Worm (Caenorhabditis elegans) whole organism, L4 larva: ENCODE results near the gene Y57A10B.7.

Experiments used
- F44E2.7 ChIP-seq: fragments of 200-800 bp; sonication (Bioruptor generic); IDR thresholded peaks from 2 replicates; pipeline ENCODE4 v2.1.2; 2022; ENCODE audit warnings: missing genetic modification characterization, missing compliant biosample characterization
- F49E8.2 ChIP-seq: sonication (generic microtip); optimal IDR thresholded peaks from 2 replicates; lab custom pipeline; 2016; ENCODE audit warnings: missing compliant biosample characterization, mild to moderate bottlenecking, missing genetic modification characterization, borderline replicate concordance
- T20F7.1 ChIP-seq: fragments of 200-800 bp; sonication (Bioruptor generic); optimal IDR thresholded peaks from 2 replicates; lab custom pipeline; 2018; ENCODE audit warnings: mild to moderate bottlenecking, missing genetic modification characterization, missing compliant biosample characterization
- Y105C5A.15 ChIP-seq: fragments of 200-800 bp; sonication (Bioruptor generic); IDR thresholded peaks from 2 replicates; pipeline ENCODE4 v1.3.6; 2022; ENCODE audit warnings: missing genetic modification characterization, missing compliant biosample characterization
- Y5F2A.4 ChIP-seq: fragments of 200-800 bp; sonication (Bioruptor generic); optimal IDR thresholded peaks from 2 replicates; lab custom pipeline; 2018; ENCODE audit warnings: mild to moderate bottlenecking, missing genetic modification characterization, missing compliant biosample characterization
- aha-1 ChIP-seq: fragments of 150-350 bp; peaks from one replicate; lab custom pipeline; 2014; ENCODE audit warnings: missing biosample characterization, missing genetic modification characterization
- arid-1 ChIP-seq: fragments of 200-800 bp; sonication (Bioruptor generic); conservative IDR thresholded peaks from 2 replicates; pipeline ENCODE4 v1.3.6; 2022; ENCODE audit warnings: missing genetic modification reagents, missing genetic modification characterization, missing compliant biosample characterization
- ceh-44 ChIP-seq: fragments of 200-800 bp; sonication (Bioruptor generic); IDR thresholded peaks from 2 replicates; pipeline ENCODE4 v1.3.6; 2022; ENCODE audit warnings: missing genetic modification reagents, missing genetic modification characterization, missing compliant biosample characterization
- ceh-82 ChIP-seq: sonication (generic microtip); optimal IDR thresholded peaks from 2 replicates; lab custom pipeline; 2017; ENCODE audit warnings: missing biosample characterization, missing genetic modification characterization
- cey-2 ChIP-seq: sonication (generic microtip); optimal IDR thresholded peaks from 3 replicates; lab custom pipeline; 2017; ENCODE audit warnings: missing genetic modification characterization, mild to moderate bottlenecking, missing compliant biosample characterization, antibody characterized with exemption, borderline replicate concordance; ENCODE audit not compliant: insufficient read depth
- ctbp-1 ChIP-seq: fragments of 200-800 bp; sonication (Bioruptor generic); IDR thresholded peaks from 2 replicates; pipeline ENCODE4 v1.3.6; 2022; ENCODE audit warnings: missing genetic modification reagents, missing genetic modification characterization, missing compliant biosample characterization
- daf-12 ChIP-seq: fragments of 150-350 bp; optimal IDR thresholded peaks from 2 replicates; lab custom pipeline; 2014; ENCODE audit warnings: missing biosample characterization, missing genetic modification reagents, missing genetic modification characterization
- daf-16 ChIP-seq, 3 experiments: sonication (generic microtip); optimal IDR thresholded peaks; 2 replicates each; lab custom pipeline; 2016 to 2017; ENCODE audit warnings: missing genetic modification characterization in 3 of 3, missing genetic modification reagents in 3 of 3, mild to moderate bottlenecking in 2 of 3, missing compliant biosample characterization in 2 of 3, missing biosample characterization in 1 of 3, moderate library complexity in 1 of 3
- dmd-6 ChIP-seq: fragments of 200-800 bp; sonication (Bioruptor generic); IDR thresholded peaks from 2 replicates; pipeline ENCODE4 v1.3.6; 2022; ENCODE audit warnings: missing genetic modification reagents, missing genetic modification characterization, missing compliant biosample characterization
- dve-1 ChIP-seq: sonication (generic microtip); optimal IDR thresholded peaks from 2 replicates; lab custom pipeline; 2017; ENCODE audit warnings: antibody characterized with exemption, mild to moderate bottlenecking, missing genetic modification characterization, missing compliant biosample characterization; ENCODE audit not compliant: insufficient read depth
- fos-1 ChIP-seq: fragments of 150-350 bp; optimal IDR thresholded peaks from 2 replicates; lab custom pipeline; 2014; ENCODE audit warnings: missing biosample characterization, missing genetic modification characterization
- gei-8 ChIP-seq: fragments of 200-800 bp; sonication (Bioruptor generic); optimal IDR thresholded peaks from 2 replicates; lab custom pipeline; 2018; ENCODE audit warnings: mild to moderate bottlenecking, missing genetic modification characterization, missing compliant biosample characterization
- hlh-11 ChIP-seq: fragments of 200-800 bp; sonication (Bioruptor generic); optimal IDR thresholded peaks from 2 replicates; lab custom pipeline; 2018; ENCODE audit warnings: mild to moderate bottlenecking, missing genetic modification characterization, missing compliant biosample characterization
- hmg-1.1 ChIP-seq: fragments of 200-800 bp; sonication (Bioruptor generic); IDR thresholded peaks from 2 replicates; pipeline ENCODE4 v1.3.6; 2022; ENCODE audit warnings: missing genetic modification reagents, missing genetic modification characterization, missing compliant biosample characterization
- lim-7 ChIP-seq: fragments of 200-800 bp; sonication (Bioruptor generic); IDR thresholded peaks from 2 replicates; pipeline ENCODE4 v1.3.6; 2022; ENCODE audit warnings: missing genetic modification characterization, missing compliant biosample characterization
- lin-1 ChIP-seq: fragments of 200-800 bp; sonication (Bioruptor generic); IDR thresholded peaks from 2 replicates; pipeline ENCODE4 v1.3.6; 2022; ENCODE audit warnings: missing genetic modification reagents, missing genetic modification characterization, missing compliant biosample characterization
- lin-15B ChIP-seq: fragments of 150-350 bp; sonication (generic microtip); optimal IDR thresholded peaks from 3 replicates; lab custom pipeline; 2014; ENCODE audit warnings: missing biosample characterization, missing genetic modification characterization
- lsy-2 ChIP-seq, 2 experiments: fragments of 150-350 bp in 1 of 2; sonication (generic microtip) in 1 of 2; optimal IDR thresholded peaks; 2 replicates each; lab custom pipeline; 2014 to 2017; ENCODE audit warnings: missing biosample characterization in 2 of 2, missing genetic modification characterization in 2 of 2
- mdt-29 ChIP-seq: fragments of 200-800 bp; sonication (Bioruptor generic); IDR thresholded peaks from 2 replicates; pipeline ENCODE4 v1.3.6; 2022; ENCODE audit warnings: missing genetic modification reagents, missing genetic modification characterization, missing compliant biosample characterization
- mep-1 ChIP-seq: fragments of 150-350 bp; sonication (generic microtip); optimal IDR thresholded peaks from 3 replicates; lab custom pipeline; 2014; ENCODE audit warnings: missing biosample characterization, missing genetic modification characterization
- mes-2 ChIP-seq: sonication (generic microtip); optimal IDR thresholded peaks from 2 replicates; lab custom pipeline; 2016; ENCODE audit warnings: missing genotype, mild to moderate bottlenecking, missing genetic modification characterization, missing compliant biosample characterization; ENCODE audit not compliant: poor library complexity, severe bottlenecking
- nhr-102 ChIP-seq: sonication (generic microtip); optimal IDR thresholded peaks from 2 replicates; lab custom pipeline; 2016; ENCODE audit warnings: mild to moderate bottlenecking, missing genetic modification characterization, moderate library complexity, missing compliant biosample characterization
- nhr-11 ChIP-seq: fragments of 150-350 bp; optimal IDR thresholded peaks from 2 replicates; lab custom pipeline; 2014; ENCODE audit warnings: missing biosample characterization, missing genetic modification characterization
- nhr-28 ChIP-seq: fragments of 150-350 bp; optimal IDR thresholded peaks from 2 replicates; lab custom pipeline; 2014; ENCODE audit warnings: missing biosample characterization, missing genetic modification characterization
- nhr-6 ChIP-seq: fragments of 150-350 bp; optimal IDR thresholded peaks from 2 replicates; lab custom pipeline; 2014; ENCODE audit warnings: missing biosample characterization, missing genetic modification characterization
- nhr-77 ChIP-seq: fragments of 150-350 bp; optimal IDR thresholded peaks from 2 replicates; lab custom pipeline; 2014; ENCODE audit warnings: missing biosample characterization, missing genetic modification characterization
- pqm-1 ChIP-seq: sonication (generic microtip); optimal IDR thresholded peaks from 2 replicates; lab custom pipeline; 2017; ENCODE audit warnings: missing biosample characterization, missing genetic modification characterization
- rbr-2 ChIP-seq: sonication (generic microtip); optimal IDR thresholded peaks from 2 replicates; lab custom pipeline; 2016; ENCODE audit warnings: missing genotype, missing genetic modification characterization, missing compliant biosample characterization
- tag-97 ChIP-seq: fragments of 200-800 bp; sonication (Bioruptor generic); IDR thresholded peaks from 2 replicates; pipeline ENCODE4 v1.3.6; 2022; ENCODE audit warnings: missing genetic modification characterization, missing compliant biosample characterization
- unc-62 ChIP-seq, 3 experiments: fragments of 150-350 bp in 1 of 3; sonication (generic microtip); optimal IDR thresholded peaks in 2 of 3; peaks in 1 of 3; 1 replicate in 1 of 3; 2 replicates in 2 of 3; lab custom pipeline; 2014 to 2017; ENCODE audit warnings: missing biosample characterization in 3 of 3, missing genetic modification characterization in 3 of 3, missing genetic modification reagents in 3 of 3, missing genotype in 1 of 3
- zag-1 ChIP-seq: fragments of 150-350 bp; optimal IDR thresholded peaks from 2 replicates; lab custom pipeline; 2014; ENCODE audit warnings: missing biosample characterization, missing genetic modification characterization
- zip-11 ChIP-seq: fragments of 200-800 bp; sonication (Bioruptor generic); IDR thresholded peaks from 2 replicates; pipeline ENCODE4 v1.3.6; 2022; ENCODE audit warnings: missing genetic modification characterization, missing compliant biosample characterization

Y57A10B.7 gene

DNA sequence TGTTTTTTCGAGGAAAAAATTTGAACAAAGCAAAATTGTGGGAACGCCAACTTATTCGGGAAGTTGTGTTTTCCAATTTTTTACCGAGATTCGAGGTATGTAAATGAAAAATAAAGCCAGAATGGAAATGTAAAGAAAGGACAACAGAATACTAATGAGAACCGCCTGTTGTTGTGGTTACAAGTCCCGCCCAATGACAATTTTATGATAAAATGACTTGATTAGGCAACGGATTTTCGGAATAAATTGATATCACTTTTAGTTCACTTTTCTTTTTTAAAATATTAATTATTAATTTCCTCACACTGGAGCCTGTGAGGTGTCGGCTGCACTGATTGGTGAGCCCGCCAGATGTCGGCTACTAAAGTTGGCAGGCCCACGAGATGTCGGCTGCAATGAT lies 38.8 kb upstream of the Y57A10B.7 start, which contains the start of gene dct-12:
Gene dct-12 (minus strand): TSS at position 101 of the 400 bp plus-strand sequence.
- TF ChIP-seq F44E2.7 (GFP tag; lab: Robert Waterston, UW), result no peak
- peak in 1 of 2 experiments; percentile 70 for TF ChIP-seq unc-62 (GFP tag; optimal IDR thresholded peaks at IDR 0.05 in 1 of 2; lab: Kevin White, UChicago)
- no peak for TF ChIP-seq unc-62 (tag; optimal IDR thresholded peaks at IDR 0.05; lab: Kevin White, UChicago)

ce11 chrII:12429743-12430142 lies 36.2 kb upstream of the Y57A10B.7 start, which contains the start of gene Y57A10C.8:
Y57A10C.8 (minus strand) TSS chrII:12429843.
- TF ChIP-seq lin-1 (no peak), lim-7 (GFP tag; lab: Robert Waterston, UW) (no peak), unc-62 (GFP tag; optimal IDR thresholded peaks at IDR 0.05 in 1 of 2; lab: Kevin White, UChicago) (peak in 1 of 2 experiments; percentile 8), unc-62 (tag; optimal IDR thresholded peaks at IDR 0.05; lab: Kevin White, UChicago) (no peak), zag-1 (tag; lab: Kevin White, UChicago) (no peak), hmg-1.1 (GFP tag; lab: Robert Waterston, UW) (no peak), fos-1 (tag; lab: Kevin White, UChicago) (no peak)

DNA sequence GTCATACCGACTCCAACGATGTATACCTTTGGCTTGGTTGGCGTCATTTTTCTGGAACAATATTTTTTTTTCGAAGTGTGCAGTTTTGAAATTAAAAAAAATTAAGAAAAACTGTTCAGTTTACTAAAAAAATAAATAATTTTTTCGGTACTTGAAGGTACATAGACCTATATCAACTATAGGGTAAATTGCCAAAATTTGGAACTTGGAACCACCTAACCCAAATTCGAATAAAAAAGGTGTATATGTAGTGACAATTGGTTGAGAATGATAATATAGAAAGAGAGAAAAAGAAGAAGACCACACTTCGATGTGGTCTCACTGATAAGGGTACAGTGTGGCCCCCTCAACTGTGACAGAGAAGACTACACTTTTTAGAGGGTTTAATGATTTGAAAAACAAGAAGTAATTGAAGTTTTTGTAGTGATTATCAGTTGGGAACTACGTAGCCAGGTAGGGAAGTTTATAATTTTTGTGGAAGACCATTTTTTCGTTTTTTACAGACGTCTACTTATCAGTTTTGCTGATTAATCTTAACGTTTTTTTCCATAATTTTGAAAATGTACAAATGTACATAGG lies 32.1 kb upstream of the Y57A10B.7 start, which contains the start of gene daf-22:
Gene daf-22 (minus strand): TSS at position 51 of the 579 bp plus-strand sequence.
- TF ChIP-seq lin-1, result no peak
- no peak for TF ChIP-seq arid-1 (GFP tag; lab: Robert Waterston, UW)
- peak; percentile 40 for TF ChIP-seq cey-2
- TF ChIP-seq tag-97 (GFP tag; lab: Robert Waterston, UW), result no peak
- TF ChIP-seq hlh-11, result peak; percentile 70
- no peak for TF ChIP-seq aha-1 (tag; lab: Kevin White, UChicago)
- TF ChIP-seq Y105C5A.15 (GFP tag; lab: Robert Waterston, UW), result no peak
- TF ChIP-seq gei-8 (GFP tag; lab: Kevin White, UChicago), result no peak
- peak; percentile 93 for TF ChIP-seq dve-1 (tag; lab: Kevin White, UChicago)
- TF ChIP-seq Y5F2A.4, result no peak
- no peak for TF ChIP-seq lin-15B (tag; lab: Kevin White, UChicago)
- TF ChIP-seq daf-12 (tag; lab: Kevin White, UChicago), result no peak
- peak; percentile 72 for TF ChIP-seq nhr-77 (tag; lab: Kevin White, UChicago)
- TF ChIP-seq nhr-28 (tag; lab: Kevin White, UChicago), result peak; percentile 100
- TF ChIP-seq mdt-29 (GFP tag; lab: Robert Waterston, UW), result no peak
- peak; percentile 76 for TF ChIP-seq pqm-1
- TF ChIP-seq T20F7.1 (GFP tag; lab: Kevin White, UChicago), result no peak
- no peak for TF ChIP-seq ctbp-1 (GFP tag; lab: Robert Waterston, UW)
- peak; percentile 36 for TF ChIP-seq nhr-6 (tag; lab: Kevin White, UChicago)
- peak; percentile 74 for TF ChIP-seq dmd-6 (GFP tag; lab: Robert Waterston, UW)
- TF ChIP-seq hmg-1.1 (GFP tag; lab: Robert Waterston, UW), result no peak
- TF ChIP-seq ceh-82 (tag; lab: Kevin White, UChicago), result no peak
- TF ChIP-seq nhr-11 (tag; lab: Kevin White, UChicago), result no peak
- no peak for TF ChIP-seq lim-7 (GFP tag; lab: Robert Waterston, UW)
- TF ChIP-seq nhr-102 (tag; lab: Kevin White, UChicago), result peak; percentile 6
- no peak for TF ChIP-seq zip-11 (GFP tag; lab: Robert Waterston, UW)
- no peak for TF ChIP-seq rbr-2 (tag; lab: Kevin White, UChicago)
- TF ChIP-seq mes-2 (tag; lab: Kevin White, UChicago), result peak; percentile 45
- TF ChIP-seq F49E8.2 (tag; lab: Kevin White, UChicago), result no peak
- no peak for TF ChIP-seq daf-16 (GFP tag; optimal IDR thresholded peaks at IDR 0.05; lab: Kevin White, UChicago)
- TF ChIP-seq daf-16 (tag; optimal IDR thresholded peaks at IDR 0.05; lab: Kevin White, UChicago), result peak; percentile 75
- peak in 1 of 2 experiments; percentile 40 for TF ChIP-seq lsy-2 (tag; optimal IDR thresholded peaks at IDR 0.05; lab: Kevin White, UChicago)
- TF ChIP-seq ceh-44, result no peak
- TF ChIP-seq mep-1 (tag; lab: Kevin White, UChicago), result peak; percentile 53
- TF ChIP-seq, all 104 proteins: peak for 13
